Worm (Caenorhabditis elegans) whole organism, L1 larva: Measurements from ENCODE around the gene R05D3.3.

ENCODE experiments used
- Y116A8C.19 ChIP-seq: sonication (generic microtip); optimal IDR thresholded peaks from 2 replicates; lab custom pipeline; 2016; ENCODE audit warnings: missing compliant biosample characterization, missing genetic modification characterization, borderline replicate concordance
- aly-2 ChIP-seq: fragments of 150-350 bp; optimal IDR thresholded peaks from 2 replicates; lab custom pipeline; 2014; ENCODE audit warnings: missing biosample characterization, missing genetic modification characterization
- blmp-1 ChIP-seq: fragments of 150-350 bp; optimal IDR thresholded peaks from 2 replicates; lab custom pipeline; 2014; ENCODE audit warnings: missing biosample characterization, missing genetic modification characterization
- dpl-1 ChIP-seq, 3 experiments: fragments of 150-350 bp in 2 of 3; sonication (generic microtip) in 1 of 3; optimal IDR thresholded peaks; 2 replicates each; lab custom pipeline; 2014 to 2017; ENCODE audit warnings: missing biosample characterization in 3 of 3, missing genetic modification characterization in 3 of 3, missing genetic modification reagents in 3 of 3
- fkh-10 ChIP-seq: sonication (generic microtip); optimal IDR thresholded peaks from 2 replicates; lab custom pipeline; 2017; ENCODE audit warnings: missing biosample characterization, missing genetic modification reagents, missing genetic modification characterization
- hlh-17 ChIP-seq: fragments of 200-800 bp; sonication (Bioruptor generic); optimal IDR thresholded peaks from 2 replicates; lab custom pipeline; 2018; ENCODE audit warnings: missing genetic modification characterization, mild to moderate bottlenecking, missing compliant biosample characterization, moderate library complexity, borderline replicate concordance
- lsy-2 ChIP-seq, 2 experiments: fragments of 150-350 bp; optimal IDR thresholded peaks; 2 replicates each; lab custom pipeline; 2014; ENCODE audit warnings: missing biosample characterization in 2 of 2, missing genetic modification characterization in 2 of 2
- nhr-11 ChIP-seq: fragments of 150-350 bp; optimal IDR thresholded peaks from 2 replicates; lab custom pipeline; 2014; ENCODE audit warnings: missing biosample characterization, missing genetic modification characterization
- nhr-237 ChIP-seq: fragments of 150-350 bp; optimal IDR thresholded peaks from 2 replicates; lab custom pipeline; 2014; ENCODE audit warnings: missing biosample characterization, missing genetic modification characterization
- pax-3 ChIP-seq: fragments of 200-800 bp; sonication (Bioruptor generic); optimal IDR thresholded peaks from 2 replicates; lab custom pipeline; 2018; ENCODE audit warnings: mild to moderate bottlenecking, missing genetic modification characterization, moderate library complexity, missing compliant biosample characterization
- swsn-7 ChIP-seq: sonication (generic microtip); optimal IDR thresholded peaks from 2 replicates; lab custom pipeline; 2016; ENCODE audit warnings: missing genetic modification characterization, missing compliant biosample characterization
- zag-1 ChIP-seq: fragments of 150-350 bp; optimal IDR thresholded peaks from 2 replicates; lab custom pipeline; 2014; ENCODE audit warnings: missing biosample characterization, missing genetic modification characterization

ce11 chrIII:8331211-8331610 is 32.6 kb upstream of the R05D3.3 start, which contains the start of gene iglr-2:
- TF ChIP-seq fkh-10 (GFP tag; lab: Kevin White, UChicago), result no peak
- TF ChIP-seq Y116A8C.19, result no peak
- TF ChIP-seq aly-2 (tag; lab: Kevin White, UChicago), result no peak
- no peak for TF ChIP-seq dpl-1 (GFP tag; optimal IDR thresholded peaks at IDR 0.05; lab: Kevin White, UChicago)
- no peak for TF ChIP-seq swsn-7 (tag; lab: Kevin White, UChicago)
- TF ChIP-seq lsy-2 (tag; optimal IDR thresholded peaks at IDR 0.05; lab: Kevin White, UChicago), result no peak
- TF ChIP-seq hlh-17, result no peak
- TF ChIP-seq nhr-11, result no peak
- TF ChIP-seq pax-3, result no peak
- no peak for TF ChIP-seq blmp-1
- no peak for TF ChIP-seq nhr-237
- TF ChIP-seq zag-1 (tag; lab: Kevin White, UChicago), result no peak
